Worm (Caenorhabditis elegans) whole organism, L2 larva: ENCODE measurements around the gene nas-21.

ENCODE experiments used
- R02D3.7 ChIP-seq: fragments of 150-350 bp; optimal IDR thresholded peaks from 2 replicates; lab custom pipeline; 2014; ENCODE audit warnings: missing biosample characterization, missing genetic modification characterization
- ZK546.5 ChIP-seq: sonication (generic microtip); optimal IDR thresholded peaks from 2 replicates; lab custom pipeline; 2017; ENCODE audit warnings: missing biosample characterization, missing genetic modification characterization
- egl-27 ChIP-seq: sonication (generic microtip); optimal IDR thresholded peaks from 3 replicates; lab custom pipeline; 2017; ENCODE audit warnings: missing biosample characterization, missing genetic modification reagents, missing genetic modification characterization
- nhr-237 ChIP-seq: fragments of 150-350 bp; optimal IDR thresholded peaks from 2 replicates; lab custom pipeline; 2014; ENCODE audit warnings: missing biosample characterization, missing genetic modification characterization
- snpc-4 ChIP-seq: fragments of 150-350 bp; optimal IDR thresholded peaks from 2 replicates; lab custom pipeline; 2014; ENCODE audit warnings: missing biosample characterization, missing genetic modification characterization

DNA sequence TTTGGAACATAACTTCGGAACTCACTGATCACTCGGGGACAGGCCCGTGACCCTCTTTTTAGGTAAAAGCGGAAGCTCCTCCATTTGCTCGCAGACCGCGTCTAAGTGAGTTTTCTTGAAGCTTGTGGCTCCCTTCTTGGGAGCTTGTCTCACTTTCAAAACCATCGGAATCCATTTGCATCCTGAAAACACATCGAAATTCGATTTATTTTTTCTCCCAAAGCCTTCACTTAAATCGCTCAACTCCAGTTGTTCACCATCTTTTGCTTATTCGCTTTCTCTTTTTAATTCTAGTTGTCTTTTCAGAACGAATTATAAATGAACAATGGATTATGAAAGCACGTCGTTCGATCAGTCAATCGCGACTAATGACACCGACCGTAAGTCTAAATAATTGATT, 13.1 kb upstream of the nas-21 start, which contains the start of gene T11F9.1:
- TF ChIP-seq snpc-4 (tag; lab: Kevin White, UChicago) = no peak
- TF ChIP-seq ZK546.5 = no peak
- no peak for TF ChIP-seq egl-27 (tag; lab: Kevin White, UChicago)
- TF ChIP-seq nhr-237 = no peak
- TF ChIP-seq R02D3.7 (tag; lab: Kevin White, UChicago) = no peak
